Fruit fly (Drosophila melanogaster) whole organism, adult: Measurements from ENCODE around the gene wry.

ENCODE experiments used
- CG12768 ChIP-seq: fragments of 200-800 bp; sonication (Bioruptor generic); optimal IDR thresholded peaks from 2 replicates; lab custom pipeline; 2017; ENCODE audit warnings: missing biosample characterization, missing genetic modification characterization, mild to moderate bottlenecking, moderate library complexity, missing genetic modification reagents
- CG14711 ChIP-seq: fragments of 200-800 bp; sonication (Bioruptor generic); optimal IDR thresholded peaks from 2 replicates; lab custom pipeline; 2018; ENCODE audit warnings: missing biosample characterization, mild to moderate bottlenecking, missing genetic modification characterization, moderate library complexity
- CG33017 ChIP-seq: fragments of 200-800 bp; sonication (Bioruptor generic); optimal IDR thresholded peaks from 2 replicates; lab custom pipeline; 2018; ENCODE audit warnings: missing biosample characterization, mild to moderate bottlenecking, missing genetic modification characterization, moderate library complexity
- CG7045 ChIP-seq: fragments of 200-800 bp; sonication (Bioruptor generic); optimal IDR thresholded peaks from 2 replicates; lab custom pipeline; 2017; ENCODE audit warnings: missing biosample characterization, mild to moderate bottlenecking, missing genetic modification characterization
- Crg-1 ChIP-seq: fragments of 200-800 bp; sonication (Bioruptor generic); optimal IDR thresholded peaks from 2 replicates; lab custom pipeline; 2016; ENCODE audit warnings: missing biosample characterization, missing genetic modification characterization
- Mnt ChIP-seq: fragments of 200-800 bp; sonication (Bioruptor generic); optimal IDR thresholded peaks from 2 replicates; lab custom pipeline; 2016; ENCODE audit warnings: missing biosample characterization, mild to moderate bottlenecking, missing genetic modification characterization
- bab1 ChIP-seq: fragments of 200-800 bp; sonication (Bioruptor generic); optimal IDR thresholded peaks from 3 replicates; lab custom pipeline; 2019; ENCODE audit warnings: missing biosample characterization, mild to moderate bottlenecking, missing genetic modification characterization, moderate library complexity
- pad ChIP-seq: fragments of 200-800 bp; sonication (Bioruptor generic); optimal IDR thresholded peaks from 3 replicates; lab custom pipeline; 2017; ENCODE audit warnings: missing biosample characterization, missing genetic modification characterization, mild to moderate bottlenecking, moderate library complexity, missing genetic modification reagents
- tj ChIP-seq: fragments of 200-800 bp; sonication (Bioruptor generic); optimal IDR thresholded peaks from 3 replicates; lab custom pipeline; 2017; ENCODE audit warnings: missing biosample characterization, mild to moderate bottlenecking, missing genetic modification characterization, moderate library complexity

DNA sequence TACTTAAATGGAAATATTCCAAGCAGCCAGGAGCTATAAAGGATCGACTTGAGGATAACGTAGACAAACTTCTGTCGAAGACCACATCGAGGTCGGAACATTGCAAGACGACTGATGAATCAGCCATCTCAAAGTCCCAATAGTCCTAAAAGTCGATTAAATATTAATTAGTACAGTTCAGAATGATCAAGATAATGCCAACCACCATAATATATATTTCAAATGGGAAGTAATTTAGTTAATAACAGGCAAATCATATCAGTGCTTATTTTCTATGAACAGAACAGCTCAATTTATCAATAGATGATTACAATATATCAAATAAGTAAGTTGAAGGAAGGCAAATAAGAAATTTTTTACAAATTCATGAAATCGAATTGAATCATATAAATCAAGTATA lies 46.1 kb upstream of the wry start, which contains the start of gene Gr22d:
- TF ChIP-seq Mnt (GFP tag; lab: Kevin White, UChicago): no peak
- TF ChIP-seq pad (GFP tag; lab: Kevin White, UChicago): no peak
- no peak for TF ChIP-seq CG12768 (GFP tag; lab: Kevin White, UChicago)
- no peak for TF ChIP-seq CG33017 (tag; lab: Kevin White, UChicago)
- no peak for TF ChIP-seq tj (GFP tag; lab: Kevin White, UChicago)
- TF ChIP-seq CG14711: no peak
- TF ChIP-seq CG7045: no peak
- no peak for TF ChIP-seq bab1
- TF ChIP-seq Crg-1 (GFP tag; lab: Kevin White, UChicago): no peak
